Worm (Caenorhabditis elegans) whole organism, L1 larva: ENCODE results near the gene ugt-16.

Experiments used
- C04F5.9 ChIP-seq: sonication (generic microtip); optimal IDR thresholded peaks from 2 replicates; lab custom pipeline; 2016; ENCODE audit warnings: missing genetic modification characterization, missing compliant biosample characterization
- C16A3.4 ChIP-seq: fragments of 150-350 bp; optimal IDR thresholded peaks from 2 replicates; lab custom pipeline; 2014; ENCODE audit warnings: missing biosample characterization, missing genetic modification characterization
- C34B4.2 ChIP-seq: sonication (generic microtip); optimal IDR thresholded peaks from 2 replicates; lab custom pipeline; 2017; ENCODE audit warnings: mild to moderate bottlenecking, missing genetic modification characterization, missing compliant biosample characterization
- Y116A8C.19 ChIP-seq: sonication (generic microtip); optimal IDR thresholded peaks from 2 replicates; lab custom pipeline; 2016; ENCODE audit warnings: missing compliant biosample characterization, missing genetic modification characterization, borderline replicate concordance
- blmp-1 ChIP-seq: fragments of 150-350 bp; optimal IDR thresholded peaks from 2 replicates; lab custom pipeline; 2014; ENCODE audit warnings: missing biosample characterization, missing genetic modification characterization
- ceh-63 ChIP-seq: fragments of 200-800 bp; sonication (Bioruptor generic); optimal IDR thresholded peaks from 2 replicates; lab custom pipeline; 2018; ENCODE audit warnings: mild to moderate bottlenecking, missing genetic modification characterization, missing compliant biosample characterization
- ceh-90 ChIP-seq: sonication (generic microtip); optimal IDR thresholded peaks from 2 replicates; lab custom pipeline; 2016; ENCODE audit warnings: missing genetic modification characterization, missing compliant biosample characterization
- efl-1 ChIP-seq, 4 experiments: fragments of 150-350 bp; optimal IDR thresholded peaks in 3 of 4; peaks in 1 of 4; 1 replicate in 1 of 4; 2 replicates in 3 of 4; lab custom pipeline; 2014; ENCODE audit warnings: missing biosample characterization in 2 of 4, missing genetic modification characterization in 2 of 4, missing genetic modification reagents in 2 of 4
- egl-13 ChIP-seq: sonication (generic microtip); optimal IDR thresholded peaks from 2 replicates; lab custom pipeline; 2016; ENCODE audit warnings: missing genotype, missing genetic modification reagents, missing genetic modification characterization, missing compliant biosample characterization
- egl-27 ChIP-seq, 2 experiments: fragments of 150-350 bp in 1 of 2; sonication (generic microtip); optimal IDR thresholded peaks; 3 replicates each; lab custom pipeline; 2017 to 2018; ENCODE audit warnings: missing biosample characterization in 2 of 2, missing genetic modification characterization in 2 of 2, missing genetic modification reagents in 2 of 2
- fkh-10 ChIP-seq: sonication (generic microtip); optimal IDR thresholded peaks from 2 replicates; lab custom pipeline; 2017; ENCODE audit warnings: missing biosample characterization, missing genetic modification reagents, missing genetic modification characterization
- fkh-8 ChIP-seq: sonication (generic microtip); optimal IDR thresholded peaks from 2 replicates; lab custom pipeline; 2016; ENCODE audit warnings: mild to moderate bottlenecking, missing genetic modification characterization, missing compliant biosample characterization
- fos-1 ChIP-seq: fragments of 150-350 bp; optimal IDR thresholded peaks from 2 replicates; lab custom pipeline; 2014; ENCODE audit warnings: missing biosample characterization, missing genetic modification characterization
- hlh-17 ChIP-seq: fragments of 200-800 bp; sonication (Bioruptor generic); optimal IDR thresholded peaks from 2 replicates; lab custom pipeline; 2018; ENCODE audit warnings: missing genetic modification characterization, mild to moderate bottlenecking, missing compliant biosample characterization, moderate library complexity, borderline replicate concordance
- hlh-4 ChIP-seq: sonication (generic microtip); optimal IDR thresholded peaks from 2 replicates; lab custom pipeline; 2016; ENCODE audit warnings: mild to moderate bottlenecking, missing genetic modification characterization, missing compliant biosample characterization
- irx-1 ChIP-seq: sonication (generic microtip); optimal IDR thresholded peaks from 2 replicates; lab custom pipeline; 2016; ENCODE audit warnings: missing genetic modification characterization, missing compliant biosample characterization
- lin-14 ChIP-seq: fragments of 200-800 bp; sonication (Bioruptor generic); optimal IDR thresholded peaks from 2 replicates; lab custom pipeline; 2018; ENCODE audit warnings: mild to moderate bottlenecking, missing genetic modification characterization, moderate library complexity, missing compliant biosample characterization
- lin-35 ChIP-seq, 2 experiments: fragments of 150-350 bp; optimal IDR thresholded peaks; 2 replicates each; lab custom pipeline; 2014; ENCODE audit warnings: missing biosample characterization in 2 of 2, missing genetic modification characterization in 2 of 2, missing genetic modification reagents in 2 of 2
- lin-39 ChIP-seq: fragments of 150-350 bp; optimal IDR thresholded peaks from 2 replicates; lab custom pipeline; 2014; ENCODE audit warnings: missing biosample characterization, missing genetic modification reagents, missing genetic modification characterization
- mab-9 ChIP-seq: fragments of 200-800 bp; sonication (Bioruptor generic); IDR thresholded peaks from 2 replicates; pipeline ENCODE4 v1.3.6; 2022; ENCODE audit warnings: missing genetic modification reagents, missing genetic modification characterization, missing compliant biosample characterization
- mdl-1 ChIP-seq, 2 experiments: fragments of 150-350 bp; optimal IDR thresholded peaks; 2 replicates each; lab custom pipeline; 2014 to 2017; ENCODE audit warnings: missing biosample characterization in 2 of 2, missing genetic modification characterization in 2 of 2, inconsistent platforms in 1 of 2
- mef-2 ChIP-seq: fragments of 150-350 bp; optimal IDR thresholded peaks from 2 replicates; lab custom pipeline; 2014; ENCODE audit warnings: missing biosample characterization, missing genetic modification characterization
- mep-1 ChIP-seq: fragments of 150-350 bp; optimal IDR thresholded peaks from 2 replicates; lab custom pipeline; 2014; ENCODE audit warnings: missing biosample characterization, missing genetic modification characterization
- nhr-11 ChIP-seq: fragments of 150-350 bp; optimal IDR thresholded peaks from 2 replicates; lab custom pipeline; 2014; ENCODE audit warnings: missing biosample characterization, missing genetic modification characterization
- nhr-19 ChIP-seq: fragments of 200-800 bp; sonication (Bioruptor generic); conservative IDR thresholded peaks from 2 replicates; pipeline ENCODE4 v1.3.6; 2022; ENCODE audit warnings: missing genetic modification characterization, missing compliant biosample characterization
- nhr-20 ChIP-seq: sonication (generic microtip); optimal IDR thresholded peaks from 2 replicates; lab custom pipeline; 2016; ENCODE audit warnings: mild to moderate bottlenecking, missing genetic modification characterization, missing compliant biosample characterization
- nhr-47 ChIP-seq: sonication (generic microtip); optimal IDR thresholded peaks from 2 replicates; lab custom pipeline; 2016; ENCODE audit warnings: mild to moderate bottlenecking, missing genetic modification characterization, moderate library complexity, missing compliant biosample characterization
- nhr-71 ChIP-seq: sonication (generic microtip); optimal IDR thresholded peaks from 2 replicates; lab custom pipeline; 2016; ENCODE audit warnings: mild to moderate bottlenecking, missing genetic modification characterization, moderate library complexity, missing compliant biosample characterization
- nhr-76 ChIP-seq: sonication (generic microtip); optimal IDR thresholded peaks from 2 replicates; lab custom pipeline; 2017; ENCODE audit warnings: missing biosample characterization, missing genetic modification characterization
- nhr-77 ChIP-seq: fragments of 150-350 bp; optimal IDR thresholded peaks from 2 replicates; lab custom pipeline; 2014; ENCODE audit warnings: missing biosample characterization, missing genetic modification characterization
- nhr-85 ChIP-seq: sonication (generic microtip); peaks from one replicate; lab custom pipeline; 2016; ENCODE audit warnings: missing genetic modification characterization, inconsistent platforms, missing compliant biosample characterization
- pag-3 ChIP-seq: sonication (generic microtip); optimal IDR thresholded peaks from 2 replicates; lab custom pipeline; 2017; ENCODE audit warnings: missing genetic modification characterization, mild to moderate bottlenecking, missing compliant biosample characterization, antibody characterized with exemption, borderline replicate concordance; ENCODE audit not compliant: insufficient read depth
- pax-3 ChIP-seq: fragments of 200-800 bp; sonication (Bioruptor generic); optimal IDR thresholded peaks from 2 replicates; lab custom pipeline; 2018; ENCODE audit warnings: mild to moderate bottlenecking, missing genetic modification characterization, moderate library complexity, missing compliant biosample characterization
- pqm-1 ChIP-seq: sonication (generic microtip); optimal IDR thresholded peaks from 3 replicates; lab custom pipeline; 2017; ENCODE audit warnings: missing biosample characterization, missing genetic modification characterization
- rnt-1 ChIP-seq: sonication (generic microtip); optimal IDR thresholded peaks from 2 replicates; lab custom pipeline; 2016; ENCODE audit warnings: mild to moderate bottlenecking, missing genetic modification characterization, moderate library complexity, missing compliant biosample characterization
- skn-1 ChIP-seq: fragments of 150-350 bp; optimal IDR thresholded peaks from 2 replicates; lab custom pipeline; 2014; ENCODE audit warnings: missing biosample characterization, missing genetic modification characterization
- sox-4 ChIP-seq: sonication (generic microtip); optimal IDR thresholded peaks from 2 replicates; lab custom pipeline; 2016; ENCODE audit warnings: missing genetic modification characterization, missing compliant biosample characterization
- swsn-7 ChIP-seq: sonication (generic microtip); optimal IDR thresholded peaks from 2 replicates; lab custom pipeline; 2016; ENCODE audit warnings: missing genetic modification characterization, missing compliant biosample characterization
- tbx-2 ChIP-seq: sonication (generic microtip); optimal IDR thresholded peaks from 2 replicates; lab custom pipeline; 2016; ENCODE audit warnings: missing genetic modification characterization, missing compliant biosample characterization
- unc-130 ChIP-seq: fragments of 150-350 bp; optimal IDR thresholded peaks from 2 replicates; lab custom pipeline; 2017; ENCODE audit warnings: missing biosample characterization, missing genetic modification characterization, inconsistent platforms
- unc-30 ChIP-seq: sonication (generic microtip); optimal IDR thresholded peaks from 2 replicates; lab custom pipeline; 2017; ENCODE audit warnings: missing biosample characterization, missing genetic modification characterization
- unc-86 ChIP-seq: sonication (generic microtip); optimal IDR thresholded peaks from 2 replicates; lab custom pipeline; 2016; ENCODE audit warnings: missing genetic modification characterization, missing compliant biosample characterization
- vab-15 ChIP-seq: sonication (generic microtip); optimal IDR thresholded peaks from 2 replicates; lab custom pipeline; 2017; ENCODE audit warnings: missing genotype, mild to moderate bottlenecking, missing genetic modification characterization, missing compliant biosample characterization
- xbp-1 ChIP-seq: sonication (generic microtip); optimal IDR thresholded peaks from 2 replicates; lab custom pipeline; 2016; ENCODE audit warnings: missing genetic modification characterization, missing compliant biosample characterization
- zag-1 ChIP-seq: fragments of 150-350 bp; optimal IDR thresholded peaks from 2 replicates; lab custom pipeline; 2014; ENCODE audit warnings: missing biosample characterization, missing genetic modification characterization
- zip-4 ChIP-seq: fragments of 200-800 bp; sonication (Bioruptor generic); optimal IDR thresholded peaks from 2 replicates; lab custom pipeline; 2018; ENCODE audit warnings: mild to moderate bottlenecking, missing genetic modification characterization, moderate library complexity, missing compliant biosample characterization
- ztf-4 ChIP-seq: fragments of 150-350 bp; optimal IDR thresholded peaks from 2 replicates; lab custom pipeline; 2014; ENCODE audit warnings: missing biosample characterization, missing genetic modification characterization

The ugt-16 gene

DNA sequence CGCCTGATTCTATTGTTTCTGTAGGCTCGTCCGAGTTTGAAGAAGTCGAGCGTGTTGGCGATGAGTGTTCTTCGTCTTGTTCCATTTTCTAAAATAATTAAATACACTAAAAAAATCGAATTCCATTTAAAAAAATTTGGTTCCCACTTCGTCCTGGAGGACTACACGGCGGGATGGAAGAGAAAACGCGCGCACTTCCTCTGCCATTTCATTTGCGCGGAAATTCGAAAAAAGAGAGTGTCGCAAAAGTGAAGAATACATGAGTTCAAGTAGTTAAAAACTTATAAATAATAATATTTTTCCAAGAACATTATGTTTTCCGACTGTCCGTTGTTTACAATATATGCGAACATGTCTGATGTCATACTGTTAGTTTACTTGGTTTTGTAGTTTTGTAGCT lies 45.1 kb downstream of the ugt-16 start, which contains the start of gene T07F10.3 (continued):
- TF ChIP-seq unc-30 (tag; lab: Kevin White, UChicago) (no peak), rnt-1 (tag; lab: Kevin White, UChicago) (peak; percentile 100), skn-1 (peak; percentile 88), swsn-7 (peak; percentile 95), pqm-1 (tag; lab: Kevin White, UChicago) (no peak), nhr-20 (tag; lab: Kevin White, UChicago) (peak; percentile 96), unc-86 (peak; percentile 93), tbx-2 (peak; percentile 98), efl-1 (optimal IDR thresholded peaks at IDR 0.05; lab: Kevin White, UChicago) (peak; percentile 87 to 99), efl-1 (GFP tag; optimal IDR thresholded peaks at IDR 0.05 in 1 of 2; lab: Kevin White, UChicago) (peak; percentile 98 to 100), pag-3 (no peak), zag-1 (no peak), vab-15 (tag; lab: Kevin White, UChicago) (peak; percentile 86), nhr-77 (tag; lab: Kevin White, UChicago) (peak; percentile 46), C34B4.2 (tag; lab: Kevin White, UChicago) (no peak), fkh-8 (tag; lab: Kevin White, UChicago) (peak; percentile 90), mab-9 (peak; percentile 91), nhr-85 (tag; lab: Kevin White, UChicago) (peak; percentile 99), hlh-4 (tag; lab: Kevin White, UChicago) (peak; percentile 93), nhr-11 (tag; lab: Kevin White, UChicago) (peak; percentile 71), mdl-1 (tag; optimal IDR thresholded peaks at IDR 0.05; lab: Kevin White, UChicago) (peak in 1 of 2 experiments; percentile 75), mef-2 (tag; lab: Kevin White, UChicago) (no peak), nhr-76 (tag; lab: Kevin White, UChicago) (peak; percentile 8), fos-1 (tag; lab: Kevin White, UChicago) (peak; percentile 67), nhr-71 (peak; percentile 97), egl-27 (tag; optimal IDR thresholded peaks at IDR 0.05; lab: Kevin White, UChicago) (no peak), ceh-63 (GFP tag; lab: Kevin White, UChicago) (peak; percentile 88), sox-4 (tag; lab: Kevin White, UChicago) (peak; percentile 97), lin-39 (tag; lab: Kevin White, UChicago) (peak; percentile 84), pax-3 (tag; lab: Kevin White, UChicago) (peak; percentile 100), irx-1 (peak; percentile 99), ceh-90 (tag; lab: Kevin White, UChicago) (peak; percentile 100), lin-14 (peak; percentile 94), C04F5.9 (peak; percentile 95), xbp-1 (peak; percentile 96), C16A3.4 (tag; lab: Kevin White, UChicago) (peak; percentile 77), mep-1 (peak; percentile 88), fkh-10 (GFP tag; lab: Kevin White, UChicago) (peak; percentile 8), ztf-4 (tag; lab: Kevin White, UChicago) (peak; percentile 42), unc-130 (peak; percentile 87), hlh-17 (GFP tag; lab: Kevin White, UChicago) (peak; percentile 95), blmp-1 (tag; lab: Kevin White, UChicago) (peak; percentile 76), zip-4 (GFP tag; lab: Kevin White, UChicago) (peak; percentile 90)

DNA sequence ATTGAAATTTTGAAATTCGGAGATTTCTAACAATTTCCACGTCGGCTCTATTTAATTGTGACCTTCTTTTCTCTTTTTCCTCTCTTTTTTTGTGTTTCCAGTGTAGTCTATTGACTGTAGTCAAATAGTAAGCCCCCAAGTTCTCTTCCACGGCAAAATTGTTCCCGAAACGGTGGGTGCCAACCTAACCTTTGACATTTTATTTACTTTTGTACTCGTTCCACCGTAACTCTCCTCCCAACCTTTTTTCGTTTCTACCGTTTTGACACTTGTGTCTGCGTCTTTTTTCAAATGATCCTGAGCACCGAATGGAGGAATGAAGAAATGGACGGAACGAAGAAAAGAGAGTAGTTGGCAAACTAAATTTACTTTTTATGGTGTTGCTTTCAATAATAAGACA lies 45.9 kb downstream of the ugt-16 start:
- TF ChIP-seq nhr-19: no peak
- no peak for TF ChIP-seq mab-9
- no peak for TF ChIP-seq nhr-47 (tag; lab: Kevin White, UChicago)
- TF ChIP-seq Y116A8C.19: no peak
- no peak for TF ChIP-seq nhr-71
- TF ChIP-seq lin-35 (GFP tag; optimal IDR thresholded peaks at IDR 0.05; lab: Kevin White, UChicago): no peak
- TF ChIP-seq ceh-90 (tag; lab: Kevin White, UChicago): no peak
- TF ChIP-seq lin-14: peak; percentile 38
- TF ChIP-seq nhr-77 (tag; lab: Kevin White, UChicago): peak; percentile 60
- TF ChIP-seq nhr-20 (tag; lab: Kevin White, UChicago): peak; percentile 15
- TF ChIP-seq mep-1: no peak
- no peak for TF ChIP-seq C16A3.4 (tag; lab: Kevin White, UChicago)
- TF ChIP-seq egl-13 (tag; lab: Kevin White, UChicago): no peak
